Fruit fly (Drosophila melanogaster) Kc167 (cell line): ENCODE results near the gene ppk21.

Experiments used
- Myc ChIP-seq: fragments of >200 bp; optimal IDR thresholded peaks from 2 replicates; lab custom pipeline; 2017; ENCODE audit warnings: missing external identifiers
- insv ChIP-seq: fragments of >200 bp; optimal IDR thresholded peaks from 3 replicates; lab custom pipeline; 2018; ENCODE audit warnings: missing external identifiers

- no peak for TF ChIP-seq insv (lab: Kevin White, UChicago)
- no peak for TF ChIP-seq Myc (lab: Kevin White, UChicago)
Measured at dm6 chr3R:29714314-29714713, 49.7 kb downstream of the ppk21 start, which contains the start of gene Obp99d.
